Fruit fly (Drosophila melanogaster): Measurements from ENCODE around the gene CG31459.

CG31459 gene

DNA sequence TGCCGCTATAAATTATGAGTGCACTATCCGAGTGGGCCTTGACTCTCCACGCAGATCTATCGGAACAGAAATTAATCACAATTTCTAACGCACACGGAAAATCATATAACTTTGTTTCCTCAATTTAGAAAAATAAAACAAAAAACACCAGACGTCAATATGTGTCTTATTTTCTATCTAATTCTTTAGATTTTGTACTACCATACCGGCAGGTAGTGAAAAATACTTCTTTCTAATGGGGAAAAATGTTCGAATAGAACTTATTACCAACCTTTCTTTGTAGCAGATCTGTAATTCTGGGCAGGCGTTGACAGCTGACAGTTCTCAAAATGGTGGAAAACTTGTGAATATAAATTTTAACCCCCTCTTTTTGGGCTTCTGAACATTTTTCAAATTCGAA lies at the start of gene CG31459:
CG31459 (plus strand) TSS at position 301 of the 400 bp plus-strand sequence.
- TF ChIP-seq noc (tag; optimal IDR thresholded peaks at IDR 0.05): no peak

dm6 chr3R:19792697-19793096 lies 47.9 kb upstream of the CG31459 start:
- no peak for TF ChIP-seq noc (tag; optimal IDR thresholded peaks at IDR 0.05)

DNA sequence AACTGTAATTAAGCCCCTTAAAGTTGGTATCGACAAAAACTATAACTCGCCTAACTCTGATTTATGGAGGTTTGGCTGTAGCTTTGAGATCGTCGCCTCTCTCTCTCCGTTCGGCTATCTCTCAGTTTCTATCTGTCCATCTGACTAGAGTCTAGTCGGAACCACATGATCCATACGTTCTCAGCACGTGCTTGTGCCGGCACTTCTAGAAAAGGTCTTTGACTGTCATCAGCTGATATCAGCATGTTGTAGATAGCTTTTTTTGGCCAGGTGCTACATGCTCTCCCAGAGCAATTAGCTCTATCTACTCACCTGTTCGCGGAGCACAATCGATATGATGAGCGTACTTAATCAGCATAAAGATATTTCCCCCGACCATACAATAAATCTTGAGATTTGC lies 47.0 kb upstream of the CG31459 start:
- no peak for TF ChIP-seq noc (tag; optimal IDR thresholded peaks at IDR 0.05)

DNA sequence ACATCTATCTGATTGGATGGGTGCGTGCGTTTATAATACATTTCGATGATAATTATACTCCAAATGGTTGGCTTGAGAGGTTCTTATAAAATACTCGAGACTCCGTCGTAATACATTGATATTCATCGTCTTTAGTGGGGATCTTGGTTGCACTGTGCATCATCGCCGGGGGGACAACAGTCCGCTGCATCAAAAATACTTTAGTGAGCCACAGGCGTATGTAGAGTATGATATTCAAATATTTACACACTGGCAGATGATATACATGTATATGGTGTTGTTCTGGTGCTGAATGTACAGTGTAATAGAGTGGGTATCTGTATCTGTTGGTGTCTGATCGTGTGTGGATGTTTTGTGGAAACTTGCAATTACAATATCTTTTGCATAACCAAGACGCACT lies 45.3 kb upstream of the CG31459 start:
- TF ChIP-seq noc (tag; optimal IDR thresholded peaks at IDR 0.05): no peak

DNA sequence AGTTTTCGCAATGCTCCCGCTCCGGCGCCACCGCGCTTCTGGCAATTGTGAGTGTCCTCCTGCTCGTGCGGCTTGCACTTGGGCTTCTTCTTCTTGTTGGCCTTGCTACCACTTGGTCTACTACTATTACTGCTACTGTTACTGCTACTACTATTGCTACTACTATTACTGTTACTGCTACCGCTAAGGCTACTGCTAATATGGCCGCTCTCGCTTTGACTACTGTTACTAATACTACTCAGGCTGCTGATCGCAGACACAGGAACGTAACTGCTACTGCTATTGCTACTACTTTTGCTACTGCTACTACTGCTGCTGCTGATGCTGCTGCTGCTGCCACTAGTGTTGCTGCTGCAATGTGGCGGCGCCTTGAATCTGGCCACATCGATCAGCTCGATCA lies 43.8 kb upstream of the CG31459 start:
- no peak for TF ChIP-seq noc (tag; optimal IDR thresholded peaks at IDR 0.05)

DNA sequence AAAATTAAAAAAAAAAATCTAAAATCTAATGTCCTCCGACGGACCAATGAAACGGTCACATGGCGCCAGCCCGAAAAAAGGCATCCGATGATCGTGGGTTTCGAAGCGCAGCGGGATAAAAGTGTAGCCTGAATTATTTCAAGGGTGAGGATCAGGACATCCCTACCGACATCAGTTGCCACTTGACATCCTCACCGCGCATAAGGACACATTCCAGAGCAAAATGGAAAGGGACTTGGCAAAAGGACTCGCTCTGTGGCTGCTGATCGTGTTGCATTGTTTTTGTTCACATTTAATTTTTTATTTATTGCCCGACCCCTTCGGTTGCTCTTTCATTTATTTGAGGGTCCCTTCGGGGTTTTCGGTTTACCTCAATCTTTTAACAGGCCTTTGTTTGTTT lies 41.0 kb upstream of the CG31459 start:
- TF ChIP-seq noc (tag; optimal IDR thresholded peaks at IDR 0.05): no peak

dm6 chr3R:19801752-19802151 lies 38.9 kb upstream of the CG31459 start:
- TF ChIP-seq noc (tag; optimal IDR thresholded peaks at IDR 0.05): no peak

DNA sequence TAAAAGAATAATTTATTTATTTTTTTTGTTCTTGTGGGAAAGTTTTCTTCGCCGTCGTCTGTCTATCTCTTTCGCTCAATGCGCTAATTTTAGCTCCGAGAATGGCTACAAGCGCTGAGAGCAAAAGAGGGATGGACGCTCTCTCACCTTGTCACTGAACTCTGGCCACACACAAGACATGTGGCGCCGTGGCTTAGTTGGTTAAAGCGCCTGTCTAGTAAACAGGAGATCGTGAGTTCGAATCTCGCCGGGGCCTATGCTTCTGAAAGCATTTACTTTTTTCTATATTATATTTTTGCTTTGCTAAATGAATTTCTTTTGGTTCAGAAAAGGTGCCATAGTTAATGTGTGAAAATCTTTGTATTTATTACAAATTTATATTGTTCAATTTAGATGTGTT lies 38.1 kb upstream of the CG31459 start:
- no peak for TF ChIP-seq noc (tag; optimal IDR thresholded peaks at IDR 0.05)

DNA sequence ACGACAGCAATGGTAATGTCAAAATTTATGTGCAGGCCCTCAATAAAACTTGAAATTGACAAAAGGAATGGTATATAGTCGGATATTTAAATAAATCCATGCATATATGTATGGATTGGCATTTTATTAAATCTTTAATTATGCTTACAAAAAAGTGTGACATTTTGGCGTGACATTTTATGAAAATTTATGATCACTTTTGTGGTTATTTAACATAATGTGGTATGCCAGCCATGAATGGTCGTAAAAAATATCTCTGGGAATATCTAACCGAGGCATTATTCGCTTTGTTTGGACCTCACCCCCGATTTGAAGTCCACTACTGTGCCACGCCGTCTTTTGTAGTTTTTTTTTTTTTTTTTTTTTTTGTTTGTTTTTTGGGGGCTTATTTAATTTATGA lies 37.1 kb upstream of the CG31459 start:
- no peak for TF ChIP-seq noc (tag; optimal IDR thresholded peaks at IDR 0.05)

- TF ChIP-seq noc (tag; optimal IDR thresholded peaks at IDR 0.05): no peak
Measured at dm6 chr3R:19804905-19805304, 35.7 kb upstream of the CG31459 start.

DNA sequence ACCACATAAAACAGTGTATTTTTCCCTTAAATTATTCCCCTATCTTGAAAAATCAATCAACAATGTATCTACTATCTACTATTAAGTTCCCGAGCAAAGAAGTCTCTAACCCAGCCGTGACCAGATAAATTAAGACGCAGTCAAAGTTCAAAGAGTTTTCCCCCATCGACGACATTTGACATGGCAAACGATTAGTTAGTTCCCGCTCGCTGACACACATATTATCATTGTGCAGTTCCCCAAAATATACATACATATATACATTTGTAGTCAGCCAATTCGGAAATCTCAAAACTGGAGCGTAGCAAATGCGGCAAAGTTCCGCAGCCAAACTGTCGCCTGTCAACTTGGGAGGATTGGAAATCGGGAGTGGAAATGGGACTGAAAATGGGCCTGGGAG lies 33.5 kb upstream of the CG31459 start:
- TF ChIP-seq noc (tag; optimal IDR thresholded peaks at IDR 0.05): no peak

DNA sequence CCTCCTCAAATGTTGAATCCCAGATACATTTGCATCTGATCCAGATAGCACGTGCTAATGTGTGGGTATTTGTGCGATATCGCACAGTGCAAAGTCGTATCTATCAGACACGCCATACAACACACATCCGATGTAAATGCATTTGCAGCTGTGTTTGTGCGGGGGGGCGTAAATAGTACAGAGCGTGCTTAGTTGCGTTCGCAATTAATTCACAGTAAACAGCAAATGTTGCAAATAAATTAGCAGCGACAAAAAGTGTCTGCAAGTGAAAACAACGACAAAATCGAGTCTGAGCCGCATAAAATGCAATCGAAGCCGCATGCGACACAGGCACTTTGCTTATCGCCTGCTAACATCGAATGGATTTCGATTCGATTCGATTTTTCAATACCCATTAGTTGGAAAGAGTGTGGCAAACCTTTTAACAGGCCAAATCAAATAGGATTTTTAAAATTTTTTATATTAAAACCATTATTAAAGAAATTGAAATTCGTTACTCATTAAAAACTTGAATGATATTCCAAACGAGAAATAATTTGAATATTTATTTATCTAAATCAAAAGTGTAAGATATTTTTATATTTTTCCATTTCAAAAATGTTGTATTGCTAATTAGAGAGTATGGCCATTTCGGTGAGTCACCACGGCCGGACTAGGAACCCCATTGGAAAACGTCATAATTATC lies 32.8 kb upstream of the CG31459 start:
- no peak for TF ChIP-seq noc (tag; optimal IDR thresholded peaks at IDR 0.05)

dm6 chr3R:19808430-19808756 lies 32.3 kb upstream of the CG31459 start:
- no peak for TF ChIP-seq noc (tag; optimal IDR thresholded peaks at IDR 0.05)

dm6 chr3R:19811510-19811909 lies 29.1 kb upstream of the CG31459 start:
- TF ChIP-seq noc (tag; optimal IDR thresholded peaks at IDR 0.05): no peak

- TF ChIP-seq noc (tag; optimal IDR thresholded peaks at IDR 0.05): no peak
Measured at dm6 chr3R:19812472-19812871, 28.2 kb upstream of the CG31459 start.

DNA sequence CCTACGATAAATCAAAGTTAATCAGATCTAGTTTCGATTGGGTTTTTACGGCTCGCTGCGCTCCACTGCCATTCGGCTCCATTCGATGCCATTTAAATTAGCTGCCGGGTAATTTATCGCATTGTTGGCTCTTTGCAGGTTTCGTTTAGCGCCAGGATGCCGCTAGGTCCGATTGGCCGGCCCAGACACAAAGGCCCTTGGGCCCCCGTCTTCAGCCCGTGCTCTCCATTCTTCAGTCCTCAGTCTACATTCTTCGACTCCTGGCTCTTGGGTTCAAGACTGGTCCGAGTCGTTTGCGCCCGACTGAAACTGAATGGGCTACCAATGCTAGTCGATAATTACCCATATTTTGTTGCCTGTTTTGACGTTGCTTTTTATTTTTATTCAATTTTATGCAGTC lies 27.4 kb upstream of the CG31459 start:
- no peak for TF ChIP-seq noc (tag; optimal IDR thresholded peaks at IDR 0.05)

DNA sequence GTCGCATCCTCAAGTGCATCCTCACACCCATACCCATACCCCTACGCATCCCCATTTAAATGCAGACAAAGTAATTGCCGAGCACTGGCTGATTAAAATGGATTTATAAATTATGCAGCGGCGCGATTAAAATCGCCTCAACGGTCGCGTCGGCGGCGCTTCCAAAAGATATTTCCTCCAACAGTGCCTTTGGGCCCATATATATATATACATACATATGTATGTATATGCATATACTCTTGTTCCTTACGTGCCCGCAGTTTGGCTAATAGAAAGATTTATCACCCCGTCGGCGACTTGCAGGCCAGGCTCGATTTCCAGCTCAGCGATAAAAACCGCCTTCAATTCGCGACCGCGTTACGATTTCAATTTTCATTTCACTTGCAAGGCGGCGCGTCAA lies 23.9 kb upstream of the CG31459 start:
- no peak for TF ChIP-seq noc (tag; optimal IDR thresholded peaks at IDR 0.05)

- TF ChIP-seq noc (tag; optimal IDR thresholded peaks at IDR 0.05): no peak
Measured at dm6 chr3R:19820994-19821393, 19.7 kb upstream of the CG31459 start.

Measured in whole organism, larva.